Worm (Caenorhabditis elegans) whole organism, L4/young adult: ENCODE measurements around the gene C14B1.3.

ENCODE experiments used
- dao-5 ChIP-seq: sonication (generic microtip); optimal IDR thresholded peaks from 2 replicates; lab custom pipeline; 2016; ENCODE audit warnings: missing genotype, missing genetic modification characterization, moderate library complexity, missing compliant biosample characterization
- him-1 ChIP-seq: sonication (generic microtip); optimal IDR thresholded peaks from 2 replicates; lab custom pipeline; 2016; ENCODE audit warnings: missing genotype, missing genetic modification reagents, missing genetic modification characterization, missing compliant biosample characterization

DNA sequence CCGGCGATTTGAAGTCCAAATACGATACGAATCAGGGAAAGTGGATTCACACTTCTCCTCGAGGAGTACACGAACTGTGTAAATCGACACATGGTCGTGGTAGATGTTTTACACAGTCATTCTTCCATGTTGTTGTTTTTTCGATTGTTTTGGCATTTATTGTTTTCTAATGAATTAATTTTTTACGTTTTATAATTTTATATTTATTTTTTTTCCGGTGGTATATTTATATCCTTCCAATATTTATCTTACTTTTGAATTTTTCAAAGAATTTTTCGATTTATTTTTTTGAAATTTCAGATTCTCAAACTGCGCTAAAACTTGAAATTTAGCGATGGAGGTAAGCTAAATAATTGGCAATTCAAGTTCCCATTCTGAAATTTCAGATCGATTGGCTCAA, 9.8 kb downstream of the C14B1.3 start, which contains the start of gene nrde-1:
- TF ChIP-seq dao-5 (tag; lab: Kevin White, UChicago) (no peak), him-1 (no peak)
